Fruit fly (Drosophila melanogaster) whole organism, pupa: ENCODE results near the gene CG14817.

ENCODE experiments used
- CG12605 ChIP-seq: fragments of 200-800 bp; sonication (Bioruptor generic); IDR thresholded peaks from 2 replicates; pipeline ENCODE4 v1.3.6; 2022; ENCODE audit warnings: missing biosample characterization, missing genetic modification characterization
- CG13204 ChIP-seq: fragments of 200-800 bp; sonication (Bioruptor generic); optimal IDR thresholded peaks from 2 replicates; lab custom pipeline; 2018; ENCODE audit warnings: missing biosample characterization, mild to moderate bottlenecking, missing genetic modification characterization, moderate library complexity
- CG14655 ChIP-seq: fragments of 200-800 bp; sonication (Bioruptor generic); optimal IDR thresholded peaks from 3 replicates; lab custom pipeline; 2017; ENCODE audit warnings: mild to moderate bottlenecking, missing biosample characterization, missing genetic modification reagents, missing genetic modification characterization
- CG32121 ChIP-seq: fragments of 200-800 bp; sonication (Bioruptor generic); IDR thresholded peaks from 2 replicates; pipeline ENCODE4 v1.3.6; 2022; ENCODE audit warnings: missing biosample characterization, missing genetic modification characterization
- CG4496 ChIP-seq: fragments of 200-800 bp; sonication (Bioruptor generic); IDR thresholded peaks from 3 replicates; pipeline ENCODE4 v1.3.6; 2022; ENCODE audit warnings: missing biosample characterization, missing genetic modification characterization
- CG9948 ChIP-seq: fragments of 200-800 bp; sonication (Bioruptor generic); optimal IDR thresholded peaks from 2 replicates; lab custom pipeline; 2018; ENCODE audit warnings: missing biosample characterization, mild to moderate bottlenecking, missing genetic modification characterization, moderate library complexity
- D1 ChIP-seq: fragments of 200-800 bp; sonication (Bioruptor generic); optimal IDR thresholded peaks from 2 replicates; lab custom pipeline; 2018; ENCODE audit warnings: missing biosample characterization, mild to moderate bottlenecking, missing genetic modification characterization, moderate library complexity
- EcR ChIP-seq: fragments of 200-800 bp; sonication (Bioruptor generic); optimal IDR thresholded peaks from 3 replicates; lab custom pipeline; 2019; ENCODE audit warnings: missing biosample characterization, missing genetic modification characterization, mild to moderate bottlenecking, moderate library complexity, missing genetic modification reagents
- Pif1B ChIP-seq: fragments of 200-800 bp; sonication (Bioruptor generic); optimal IDR thresholded peaks from 3 replicates; lab custom pipeline; 2016; ENCODE audit warnings: missing biosample characterization, missing genetic modification characterization
- fd96Ca ChIP-seq: fragments of 200-800 bp; sonication (Bioruptor generic); IDR thresholded peaks from 3 replicates; pipeline ENCODE4 v1.3.6; 2022; ENCODE audit warnings: missing biosample characterization, missing genetic modification characterization
- gl ChIP-seq: fragments of 200-800 bp; sonication (Bioruptor generic); optimal IDR thresholded peaks from 2 replicates; lab custom pipeline; 2018; ENCODE audit warnings: missing biosample characterization, mild to moderate bottlenecking, missing genetic modification characterization
- rn ChIP-seq: fragments of 200-800 bp; sonication (Bioruptor generic); IDR thresholded peaks from 2 replicates; pipeline ENCODE4 v1.3.6; 2022; ENCODE audit warnings: missing biosample characterization, missing genetic modification characterization

dm6 chrX:1834702-1835376 lies 42.2 kb downstream of the CG14817 start:
- TF ChIP-seq CG32121 (GFP tag; lab: Robert Waterston, UW) (no peak), CG13204 (GFP tag; lab: Kevin White, UChicago) (no peak), CG9948 (no peak), fd96Ca (GFP tag; lab: Robert Waterston, UW) (no peak), CG4496 (GFP tag; lab: Robert Waterston, UW) (no peak), CG12605 (GFP tag; lab: Robert Waterston, UW) (no peak), rn (no peak), gl (tag; lab: Kevin White, UChicago) (no peak), EcR (no peak), CG14655 (GFP tag; lab: Kevin White, UChicago) (no peak), D1 (tag; lab: Kevin White, UChicago) (no peak), Pif1B (no peak)
